Worm (Caenorhabditis elegans): ENCODE data around the gene set-15.

set-15 gene

DNA sequence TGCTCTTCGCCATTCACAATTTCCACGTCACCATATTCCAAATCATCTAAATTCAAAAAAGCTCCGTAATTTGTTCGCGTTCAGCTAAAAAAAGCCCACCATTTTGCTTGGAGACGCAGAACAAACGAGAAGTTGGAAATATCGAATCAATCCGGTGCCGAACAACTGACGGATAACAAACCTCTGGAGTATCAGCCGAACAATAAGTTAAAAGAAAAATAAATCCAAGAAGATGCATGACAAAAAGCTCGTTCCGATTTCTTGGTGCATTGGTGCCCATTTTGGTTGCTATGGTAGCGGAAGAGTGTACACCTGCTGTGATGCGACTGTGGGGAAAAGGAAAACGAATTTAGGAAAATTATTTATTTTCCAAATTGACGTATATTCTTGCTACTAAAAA, 32.5 kb downstream of the set-15 start, which contains the start of gene tctn-1 (continued):
- TF ChIP-seq Y53G8AR.9 (GFP tag; conservative IDR thresholded peaks at IDR 0.05) = no peak
- TF ChIP-seq F23B12.7 (tag; optimal IDR thresholded peaks at IDR 0.05; ENCODE audit: insufficient read depth) = no peak
- TF ChIP-seq F22D6.2 (tag; optimal IDR thresholded peaks at IDR 0.05) = no peak
- TF ChIP-seq F37B4.10 (GFP tag; IDR thresholded peaks at IDR 0.05) = no peak
- no peak for TF ChIP-seq K11D2.4 (GFP tag; IDR thresholded peaks at IDR 0.05)
- TF ChIP-seq ceh-27 (GFP tag; optimal IDR thresholded peaks at IDR 0.05) = no peak
- peak; percentile 11 for TF ChIP-seq F10E7.11 (tag; optimal IDR thresholded peaks at IDR 0.05)
- no peak for TF ChIP-seq cebp-2 (GFP tag; IDR thresholded peaks at IDR 0.05)
- TF ChIP-seq snpc-1.1 (tag; optimal IDR thresholded peaks at IDR 0.05; ENCODE audit: insufficient read depth) = no peak
- no peak for TF ChIP-seq die-1 (tag; optimal IDR thresholded peaks at IDR 0.05)
- no peak for TF ChIP-seq ztf-25 (GFP tag; IDR thresholded peaks at IDR 0.05)
- no peak for TF ChIP-seq bed-1 (GFP tag; IDR thresholded peaks at IDR 0.05)
- no peak for TF ChIP-seq madf-8 (GFP tag; conservative IDR thresholded peaks at IDR 0.05)
- peak; percentile 51 for TF ChIP-seq hrde-1 (tag; optimal IDR thresholded peaks at IDR 0.05; ENCODE audit: borderline replicate concordance)
- no peak for TF ChIP-seq hlh-26 (GFP tag; conservative IDR thresholded peaks at IDR 0.05)
- TF ChIP-seq mcd-1 (GFP tag; IDR thresholded peaks at IDR 0.05) = peak; percentile 23; the same call in 1 of the 2 replicates
- no peak for TF ChIP-seq ztf-3 (GFP tag; optimal IDR thresholded peaks at IDR 0.05)
- TF ChIP-seq ztf-28 (GFP tag; IDR thresholded peaks at IDR 0.05) = no peak
- no peak for TF ChIP-seq unc-62 (GFP tag; optimal IDR thresholded peaks at IDR 0.05)
- TF ChIP-seq rcor-1 (GFP tag; IDR thresholded peaks at IDR 0.05) = no peak
- no peak for TF ChIP-seq atf-7 (tag; optimal IDR thresholded peaks at IDR 0.05)
- no peak for TF ChIP-seq ztf-6 (GFP tag; IDR thresholded peaks at IDR 0.05)
- no peak for TF ChIP-seq nfyb-1 (GFP tag; IDR thresholded peaks at IDR 0.05)
- TF ChIP-seq lsl-1 (GFP tag; optimal IDR thresholded peaks at IDR 0.05) = no peak
- TF ChIP-seq fkh-3 (tag; optimal IDR thresholded peaks at IDR 0.05) = no peak
- no peak for TF ChIP-seq mes-4 (tag; optimal IDR thresholded peaks at IDR 0.05)
- TF ChIP-seq Y95B8A.8 (GFP tag; IDR thresholded peaks at IDR 0.05) = 0 out of 2 replicates have a peak, but pooled peaks have one; percentile 52
- TF ChIP-seq Y67H2A.10 (GFP tag; conservative IDR thresholded peaks at IDR 0.05) = no peak
- TF ChIP-seq lir-1 (GFP tag; conservative IDR thresholded peaks at IDR 0.05) = no peak
- no peak for TF ChIP-seq xnd-1 (tag; optimal IDR thresholded peaks at IDR 0.05)
- TF ChIP-seq hsf-1 (GFP tag; IDR thresholded peaks at IDR 0.05) = no peak; the same call in 1 of the 2 replicates
- no peak for TF ChIP-seq ekl-4 (GFP tag; IDR thresholded peaks at IDR 0.05)
- TF ChIP-seq ceh-91 (GFP tag; IDR thresholded peaks at IDR 0.05) = no peak
- no peak for TF ChIP-seq pbrm-1 (GFP tag; IDR thresholded peaks at IDR 0.05)
- TF ChIP-seq T07F8.4 (tag; optimal IDR thresholded peaks at IDR 0.05) = no peak
- no peak for TF ChIP-seq mel-28 (tag; optimal IDR thresholded peaks at IDR 0.05; ENCODE audit: borderline replicate concordance)
- TF ChIP-seq lag-1 (GFP tag; IDR thresholded peaks at IDR 0.05) = no peak
- no peak for TF ChIP-seq hmg-20 (GFP tag; IDR thresholded peaks at IDR 0.05)
- TF ChIP-seq aptf-3 (GFP tag; IDR thresholded peaks at IDR 0.05) = no peak
- no peak for TF ChIP-seq ZK185.1 (tag; optimal IDR thresholded peaks at IDR 0.05; ENCODE audit: poor library complexity, severe bottlenecking)
- TF ChIP-seq ceh-79 (tag; optimal IDR thresholded peaks at IDR 0.05) = no peak
- no peak for TF ChIP-seq Y53F4B.3 (GFP tag; IDR thresholded peaks at IDR 0.05)
- TF ChIP-seq somi-1 (GFP tag; optimal IDR thresholded peaks at IDR 0.05) = no peak
- no peak for TF ChIP-seq nhr-179 (tag; optimal IDR thresholded peaks at IDR 0.05)
- TF ChIP-seq let-607 (tag; optimal IDR thresholded peaks at IDR 0.05) = no peak
- peak; percentile 16; the same call in 1 of the 2 replicates for TF ChIP-seq madf-6 (GFP tag; IDR thresholded peaks at IDR 0.05)
- TF ChIP-seq dox-1 (GFP tag; IDR thresholded peaks at IDR 0.05) = 0 out of 2 replicates have a peak, but pooled peaks have one; percentile 14
- no peak for TF ChIP-seq cebp-1 (GFP tag; IDR thresholded peaks at IDR 0.05)
- no peak for TF ChIP-seq cebp-1 (tag; optimal IDR thresholded peaks at IDR 0.05)

Measured in whole organism, young adult.